Fruit fly (Drosophila melanogaster) whole organism, embryonic: Measurements from ENCODE around the gene Sem1.

ENCODE experiments used
- Antp ChIP-seq: fragments of 200-800 bp; sonication (Bioruptor generic); optimal IDR thresholded peaks from 3 replicates; lab custom pipeline; 2016; ENCODE audit warnings: missing biosample characterization, missing genetic modification characterization
- CG10147 ChIP-seq: fragments of 200-800 bp; sonication (Bioruptor generic); optimal IDR thresholded peaks from 2 replicates; lab custom pipeline; 2019; ENCODE audit warnings: missing biosample characterization, mild to moderate bottlenecking, missing genetic modification characterization, moderate library complexity
- CG10431 ChIP-seq: fragments of 200-800 bp; sonication (Bioruptor generic); optimal IDR thresholded peaks from 3 replicates; lab custom pipeline; 2018; ENCODE audit warnings: missing biosample characterization, mild to moderate bottlenecking, missing genetic modification characterization
- CG11398 ChIP-seq: fragments of 200-800 bp; sonication (Bioruptor generic); optimal IDR thresholded peaks from 2 replicates; lab custom pipeline; 2016; ENCODE audit warnings: missing biosample characterization, missing genetic modification characterization
- CG12155 ChIP-seq: fragments of 200-800 bp; sonication (Bioruptor generic); optimal IDR thresholded peaks from 3 replicates; lab custom pipeline; 2016; ENCODE audit warnings: missing biosample characterization, missing genetic modification characterization
- CG12236 ChIP-seq: fragments of 200-800 bp; sonication (Bioruptor generic); optimal IDR thresholded peaks from 2 replicates; lab custom pipeline; 2016; ENCODE audit warnings: missing biosample characterization, missing genetic modification characterization
- CG12942 ChIP-seq: fragments of 200-800 bp; sonication (Bioruptor generic); optimal IDR thresholded peaks from 3 replicates; lab custom pipeline; 2016; ENCODE audit warnings: missing biosample characterization, missing genetic modification characterization
- CG13894 ChIP-seq: fragments of 200-800 bp; sonication (Bioruptor generic); optimal IDR thresholded peaks from 3 replicates; lab custom pipeline; 2018; ENCODE audit warnings: missing biosample characterization, mild to moderate bottlenecking, missing genetic modification characterization, moderate library complexity
- CG15514 ChIP-seq: fragments of 200-800 bp; sonication (Bioruptor generic); optimal IDR thresholded peaks from 3 replicates; lab custom pipeline; 2017; ENCODE audit warnings: missing biosample characterization, missing genetic modification characterization, mild to moderate bottlenecking, moderate library complexity, missing genetic modification reagents
- CG17568 ChIP-seq: fragments of 200-800 bp; sonication (Bioruptor generic); optimal IDR thresholded peaks from 2 replicates; lab custom pipeline; 2018; ENCODE audit warnings: missing biosample characterization, mild to moderate bottlenecking, missing genetic modification characterization, moderate library complexity
- CG1792 ChIP-seq: fragments of 200-800 bp; sonication (Bioruptor generic); optimal IDR thresholded peaks from 2 replicates; lab custom pipeline; 2016; ENCODE audit warnings: missing biosample characterization, missing genetic modification characterization
- CG18619 ChIP-seq: fragments of 200-800 bp; sonication (Bioruptor generic); optimal IDR thresholded peaks from 3 replicates; lab custom pipeline; 2017; ENCODE audit warnings: missing biosample characterization, mild to moderate bottlenecking, missing genetic modification characterization
- CG2120 ChIP-seq: fragments of 200-800 bp; sonication (Bioruptor generic); optimal IDR thresholded peaks from 3 replicates; lab custom pipeline; 2016; ENCODE audit warnings: missing biosample characterization, missing genetic modification characterization
- CG2199 ChIP-seq: fragments of 200-800 bp; sonication (Bioruptor generic); IDR thresholded peaks from 3 replicates; pipeline ENCODE4 v1.3.6; 2022; ENCODE audit warnings: missing biosample characterization, missing genetic modification characterization
- CG4404 ChIP-seq: fragments of 200-800 bp; sonication (Bioruptor generic); IDR thresholded peaks from 2 replicates; pipeline ENCODE4 v1.3.6; 2022; ENCODE audit warnings: missing biosample characterization, missing genetic modification characterization
- CG7745 ChIP-seq: fragments of 200-800 bp; sonication (Bioruptor generic); optimal IDR thresholded peaks from 2 replicates; lab custom pipeline; 2018; ENCODE audit warnings: missing biosample characterization, mild to moderate bottlenecking, missing genetic modification characterization, moderate library complexity
- CG8089 ChIP-seq: fragments of 200-800 bp; sonication (Bioruptor generic); optimal IDR thresholded peaks from 3 replicates; lab custom pipeline; 2016; ENCODE audit warnings: missing biosample characterization, missing genetic modification characterization
- CG8924 ChIP-seq: fragments of 200-800 bp; optimal IDR thresholded peaks from 3 replicates; lab custom pipeline; 2019; ENCODE audit warnings: missing biosample characterization, mild to moderate bottlenecking, missing genetic modification characterization, moderate library complexity
- CG8944 ChIP-seq: fragments of 200-800 bp; sonication (Bioruptor generic); optimal IDR thresholded peaks from 3 replicates; lab custom pipeline; 2016; ENCODE audit warnings: missing biosample characterization, missing genetic modification characterization
- Camta ChIP-seq: fragments of 200-800 bp; sonication (Bioruptor generic); optimal IDR thresholded peaks from 2 replicates; lab custom pipeline; 2016; ENCODE audit warnings: missing biosample characterization, missing genetic modification characterization
- CoRest ChIP-seq: fragments of 200-800 bp; sonication (Bioruptor generic); optimal IDR thresholded peaks from 3 replicates; lab custom pipeline; 2018; ENCODE audit warnings: missing biosample characterization, mild to moderate bottlenecking, missing genetic modification characterization, moderate library complexity
- Hmr ChIP-seq: fragments of 200-800 bp; sonication (Bioruptor generic); optimal IDR thresholded peaks from 3 replicates; lab custom pipeline; 2017; ENCODE audit warnings: mild to moderate bottlenecking, missing biosample characterization, missing genetic modification reagents, missing genetic modification characterization
- Hr3 ChIP-seq: fragments of 200-800 bp; sonication (Bioruptor generic); optimal IDR thresholded peaks from 3 replicates; lab custom pipeline; 2016; ENCODE audit warnings: missing biosample characterization, missing genetic modification characterization
- Mrtf ChIP-seq: fragments of 200-800 bp; sonication (Bioruptor generic); IDR thresholded peaks from 3 replicates; pipeline ENCODE4 v1.3.6; 2022; ENCODE audit warnings: missing biosample characterization, missing genetic modification characterization
- Myb ChIP-seq: fragments of 200-800 bp; sonication (Bioruptor generic); optimal IDR thresholded peaks from 2 replicates; lab custom pipeline; 2016; ENCODE audit warnings: missing biosample characterization, missing genetic modification characterization
- Neu2 ChIP-seq: fragments of 200-800 bp; sonication (Bioruptor generic); optimal IDR thresholded peaks from 3 replicates; lab custom pipeline; 2016; ENCODE audit warnings: missing biosample characterization, missing genetic modification characterization, borderline replicate concordance
- Oaz ChIP-seq: fragments of 200-800 bp; sonication (Bioruptor generic); IDR thresholded peaks from 2 replicates; pipeline ENCODE4 v1.3.6; 2022; ENCODE audit warnings: missing biosample characterization, missing genetic modification characterization
- Scr ChIP-seq: fragments of 200-800 bp; sonication (Bioruptor generic); IDR thresholded peaks from 2 replicates; pipeline ENCODE4 v1.3.6; 2022; ENCODE audit warnings: missing biosample characterization, missing genetic modification characterization; ENCODE audit not compliant: partially characterized antibody
- Side ChIP-seq: fragments of 200-800 bp; sonication (Bioruptor generic); optimal IDR thresholded peaks from 2 replicates; lab custom pipeline; 2016; ENCODE audit warnings: missing biosample characterization, missing genetic modification characterization
- az2 ChIP-seq: fragments of 200-800 bp; sonication (Bioruptor generic); optimal IDR thresholded peaks from 3 replicates; lab custom pipeline; 2016; ENCODE audit warnings: missing biosample characterization, missing genetic modification characterization
- bbx ChIP-seq: fragments of 200-800 bp; sonication (Bioruptor generic); IDR thresholded peaks from 2 replicates; pipeline ENCODE4 v1.3.6; 2022; ENCODE audit warnings: missing biosample characterization, missing genetic modification characterization; ENCODE audit not compliant: partially characterized antibody
- chm ChIP-seq: fragments of 200-800 bp; sonication (Bioruptor generic); IDR thresholded peaks from 2 replicates; pipeline ENCODE4 v1.3.6; 2022; ENCODE audit warnings: missing biosample characterization, missing genetic modification characterization
- da ChIP-seq: fragments of 200-800 bp; sonication (Bioruptor generic); optimal IDR thresholded peaks from 2 replicates; lab custom pipeline; 2016; ENCODE audit warnings: missing biosample characterization, missing genetic modification characterization
- dmrt99B ChIP-seq: fragments of 200-800 bp; sonication (Bioruptor generic); optimal IDR thresholded peaks from 2 replicates; lab custom pipeline; 2018; ENCODE audit warnings: missing biosample characterization, mild to moderate bottlenecking, missing genetic modification characterization, moderate library complexity
- eyg ChIP-seq: fragments of 200-800 bp; sonication (Bioruptor generic); optimal IDR thresholded peaks from 3 replicates; lab custom pipeline; 2016; ENCODE audit warnings: missing biosample characterization, missing genetic modification characterization
- fd102C ChIP-seq: fragments of 200-800 bp; sonication (Bioruptor generic); optimal IDR thresholded peaks from 2 replicates; lab custom pipeline; 2018; ENCODE audit warnings: missing biosample characterization, mild to moderate bottlenecking, missing genetic modification characterization, moderate library complexity
- gsb ChIP-seq: fragments of 200-800 bp; sonication (Bioruptor generic); IDR thresholded peaks from 2 replicates; pipeline ENCODE4 v1.3.6; 2022; ENCODE audit warnings: missing biosample characterization, missing genetic modification characterization
- jigr1 ChIP-seq: fragments of 200-800 bp; sonication (Bioruptor generic); IDR thresholded peaks from 3 replicates; pipeline ENCODE4 v1.3.6; 2022; ENCODE audit warnings: missing biosample characterization, missing genetic modification characterization
- lola ChIP-seq, 3 experiments: fragments of >200 bp in 2 of 3; fragments of 200-800 bp in 1 of 3; sonication (Bioruptor generic) in 1 of 3; optimal IDR thresholded peaks; 2 replicates each; lab custom pipeline; 2017 to 2019; ENCODE audit warnings: missing biosample characterization in 3 of 3, missing genetic modification characterization in 3 of 3, mild to moderate bottlenecking in 1 of 3, moderate library complexity in 1 of 3
- luna ChIP-seq: fragments of 200-800 bp; sonication (Bioruptor generic); optimal IDR thresholded peaks from 2 replicates; lab custom pipeline; 2016; ENCODE audit warnings: missing biosample characterization, missing genetic modification characterization
- pfk ChIP-seq: fragments of 200-800 bp; sonication (Bioruptor generic); optimal IDR thresholded peaks from 2 replicates; lab custom pipeline; 2018; ENCODE audit warnings: missing biosample characterization, mild to moderate bottlenecking, missing genetic modification characterization, moderate library complexity
- sd ChIP-seq: fragments of 200-800 bp; sonication (Bioruptor generic); optimal IDR thresholded peaks from 3 replicates; lab custom pipeline; 2018; ENCODE audit warnings: missing biosample characterization, mild to moderate bottlenecking, missing genetic modification characterization, moderate library complexity
- sim ChIP-seq: fragments of 200-800 bp; sonication (Bioruptor generic); IDR thresholded peaks from 2 replicates; pipeline ENCODE4 v1.3.6; 2022; ENCODE audit warnings: missing biosample characterization, missing genetic modification characterization
- slou ChIP-seq: fragments of 200-800 bp; sonication (Bioruptor generic); optimal IDR thresholded peaks from 3 replicates; lab custom pipeline; 2016; ENCODE audit warnings: missing biosample characterization, missing genetic modification characterization
- slp2 ChIP-seq: fragments of 200-800 bp; sonication (Bioruptor generic); optimal IDR thresholded peaks from 2 replicates; lab custom pipeline; 2016; ENCODE audit warnings: missing biosample characterization, missing genetic modification characterization
- sna ChIP-seq: fragments of 200-800 bp; sonication (Bioruptor generic); IDR thresholded peaks from 2 replicates; pipeline ENCODE4 v1.3.6; 2022; ENCODE audit warnings: missing biosample characterization, missing genetic modification characterization; ENCODE audit not compliant: partially characterized antibody
- vnd ChIP-seq: fragments of 200-800 bp; sonication (Bioruptor generic); IDR thresholded peaks from 3 replicates; pipeline ENCODE4 v1.3.6; 2022; ENCODE audit warnings: missing biosample characterization, missing genetic modification characterization; ENCODE audit not compliant: partially characterized antibody
- wek ChIP-seq: fragments of 200-800 bp; sonication (Bioruptor generic); optimal IDR thresholded peaks from 3 replicates; lab custom pipeline; 2018; ENCODE audit warnings: missing biosample characterization, mild to moderate bottlenecking, missing genetic modification characterization, moderate library complexity
- wor ChIP-seq: fragments of 200-800 bp; sonication (Bioruptor generic); IDR thresholded peaks from 2 replicates; pipeline ENCODE4 v1.3.6; 2022; ENCODE audit warnings: missing biosample characterization, missing genetic modification characterization

Sem1 gene

dm6 chr2L:7043039-7043905 lies 20.5 kb upstream of the Sem1 start (continued):
- peak; percentile 25 for TF ChIP-seq dmrt99B
- no peak for TF ChIP-seq CG2199 (GFP tag; lab: Robert Waterston, UW)
- no peak for TF ChIP-seq Oaz
- no peak for TF ChIP-seq Myb (GFP tag; lab: Kevin White, UChicago)
- TF ChIP-seq CG12236 (GFP tag; lab: Kevin White, UChicago): peak; percentile 33
- peak; percentile 54 for TF ChIP-seq CG8089 (GFP tag; lab: Kevin White, UChicago)
- no peak for TF ChIP-seq az2
- TF ChIP-seq slp2 (GFP tag; lab: Kevin White, UChicago): no peak
- TF ChIP-seq Side (GFP tag; lab: Kevin White, UChicago): no peak
- TF ChIP-seq lola (GFP tag; optimal IDR thresholded peaks at IDR 0.05; lab: Kevin White, UChicago): peak in 1 of 3 experiments; percentile 45
- no peak for TF ChIP-seq CG12155 (GFP tag; lab: Kevin White, UChicago)
- TF ChIP-seq luna (GFP tag; lab: Kevin White, UChicago): no peak
- peak; percentile 90 for TF ChIP-seq sd
- TF ChIP-seq Scr (GFP tag; lab: Robert Waterston, UW): peak; percentile 9; the same call in 1 of the 2 replicates
- no peak for TF ChIP-seq CG4404
- peak; percentile 17 for TF ChIP-seq CG8944 (GFP tag; lab: Kevin White, UChicago)
- TF ChIP-seq vnd (GFP tag; lab: Robert Waterston, UW): no peak
- TF ChIP-seq fd102C: peak; percentile 52
- peak; percentile 11 for TF ChIP-seq CG15514 (GFP tag; lab: Kevin White, UChicago)
- TF ChIP-seq eyg: no peak
- TF ChIP-seq Neu2 (GFP tag; lab: Kevin White, UChicago): no peak
- TF ChIP-seq wor (GFP tag; lab: Robert Waterston, UW): no peak
- TF ChIP-seq sim: 0 out of 2 replicates have a peak, but pooled peaks have one; percentile 9
- TF ChIP-seq bbx (GFP tag; lab: Robert Waterston, UW): no peak
- TF ChIP-seq CG8924 (tag; lab: Kevin White, UChicago): no peak
- TF ChIP-seq CG11398: peak; percentile 37
- TF ChIP-seq CG10431 (GFP tag; lab: Kevin White, UChicago): peak; percentile 58
- no peak for TF ChIP-seq slou (GFP tag; lab: Kevin White, UChicago)
- no peak for TF ChIP-seq CG10147 (GFP tag; lab: Kevin White, UChicago)
- TF ChIP-seq CG13894 (tag; lab: Kevin White, UChicago): no peak
- TF ChIP-seq CG12942: peak; percentile 2
- peak; percentile 62 for TF ChIP-seq CG7745
- TF ChIP-seq Camta (GFP tag; lab: Kevin White, UChicago): no peak
- no peak for TF ChIP-seq pfk (GFP tag; lab: Kevin White, UChicago)
- no peak for TF ChIP-seq jigr1 (GFP tag; lab: Robert Waterston, UW)
- TF ChIP-seq gsb (GFP tag; lab: Robert Waterston, UW): no peak
- TF ChIP-seq Mrtf: no peak
- TF ChIP-seq Hr3 (GFP tag; lab: Kevin White, UChicago): no peak
- no peak for TF ChIP-seq CG18619
- TF ChIP-seq CoRest: peak; percentile 37
- no peak for TF ChIP-seq sna (GFP tag; lab: Robert Waterston, UW)
- peak; percentile 1 for TF ChIP-seq Hmr (GFP tag; lab: Kevin White, UChicago)
- peak; percentile 35 for TF ChIP-seq CG2120 (GFP tag; lab: Kevin White, UChicago)
- peak; percentile 6 for TF ChIP-seq CG17568 (GFP tag; lab: Kevin White, UChicago)
- TF ChIP-seq Antp: no peak
- peak; percentile 41 for TF ChIP-seq wek (GFP tag; lab: Kevin White, UChicago)
- peak; percentile 71; the same call in 1 of the 2 replicates for TF ChIP-seq chm
- no peak for TF ChIP-seq da (GFP tag; lab: Kevin White, UChicago)
- TF ChIP-seq CG1792: peak; percentile 30
